Fruit fly (Drosophila melanogaster) whole organism, pupa: Measurements from ENCODE around the gene CG13847.

Experiments used
- CG10348 ChIP-seq: fragments of 200-800 bp; sonication (Bioruptor generic); IDR thresholded peaks from 2 replicates; pipeline ENCODE4 v1.3.6; 2022; ENCODE audit warnings: missing biosample characterization, missing genetic modification characterization
- CG12605 ChIP-seq: fragments of 200-800 bp; sonication (Bioruptor generic); IDR thresholded peaks from 2 replicates; pipeline ENCODE4 v1.3.6; 2022; ENCODE audit warnings: missing biosample characterization, missing genetic modification characterization
- CG13204 ChIP-seq: fragments of 200-800 bp; sonication (Bioruptor generic); optimal IDR thresholded peaks from 2 replicates; lab custom pipeline; 2018; ENCODE audit warnings: missing biosample characterization, mild to moderate bottlenecking, missing genetic modification characterization, moderate library complexity
- CG14655 ChIP-seq: fragments of 200-800 bp; sonication (Bioruptor generic); optimal IDR thresholded peaks from 3 replicates; lab custom pipeline; 2017; ENCODE audit warnings: mild to moderate bottlenecking, missing biosample characterization, missing genetic modification reagents, missing genetic modification characterization
- CG15710 ChIP-seq: fragments of 200-800 bp; sonication (Bioruptor generic); optimal IDR thresholded peaks from 2 replicates; lab custom pipeline; 2018; ENCODE audit warnings: missing biosample characterization, mild to moderate bottlenecking, missing genetic modification characterization, moderate library complexity
- CG17806 ChIP-seq: fragments of 200-800 bp; sonication (Bioruptor generic); optimal IDR thresholded peaks from 2 replicates; lab custom pipeline; 2018; ENCODE audit warnings: missing biosample characterization, mild to moderate bottlenecking, missing genetic modification characterization, moderate library complexity
- CG32121 ChIP-seq: fragments of 200-800 bp; sonication (Bioruptor generic); IDR thresholded peaks from 2 replicates; pipeline ENCODE4 v1.3.6; 2022; ENCODE audit warnings: missing biosample characterization, missing genetic modification characterization
- CG34367 ChIP-seq: fragments of 200-800 bp; sonication (Bioruptor generic); optimal IDR thresholded peaks from 2 replicates; lab custom pipeline; 2018; ENCODE audit warnings: missing biosample characterization, mild to moderate bottlenecking, missing genetic modification characterization
- CG4496 ChIP-seq: fragments of 200-800 bp; sonication (Bioruptor generic); IDR thresholded peaks from 3 replicates; pipeline ENCODE4 v1.3.6; 2022; ENCODE audit warnings: missing biosample characterization, missing genetic modification characterization
- CG8159 ChIP-seq: fragments of 200-800 bp; sonication (Bioruptor generic); optimal IDR thresholded peaks from 3 replicates; lab custom pipeline; 2018; ENCODE audit warnings: missing biosample characterization, mild to moderate bottlenecking, missing genetic modification characterization, moderate library complexity
- CG8301 ChIP-seq: fragments of 200-800 bp; sonication (Bioruptor generic); optimal IDR thresholded peaks from 2 replicates; lab custom pipeline; 2018; ENCODE audit warnings: missing biosample characterization, mild to moderate bottlenecking, missing genetic modification characterization
- CG9948 ChIP-seq: fragments of 200-800 bp; sonication (Bioruptor generic); optimal IDR thresholded peaks from 2 replicates; lab custom pipeline; 2018; ENCODE audit warnings: missing biosample characterization, mild to moderate bottlenecking, missing genetic modification characterization, moderate library complexity
- D1 ChIP-seq: fragments of 200-800 bp; sonication (Bioruptor generic); optimal IDR thresholded peaks from 2 replicates; lab custom pipeline; 2018; ENCODE audit warnings: missing biosample characterization, mild to moderate bottlenecking, missing genetic modification characterization, moderate library complexity
- EcR ChIP-seq: fragments of 200-800 bp; sonication (Bioruptor generic); optimal IDR thresholded peaks from 3 replicates; lab custom pipeline; 2019; ENCODE audit warnings: missing biosample characterization, missing genetic modification characterization, mild to moderate bottlenecking, moderate library complexity, missing genetic modification reagents
- Ets98B ChIP-seq: fragments of 200-800 bp; sonication (Bioruptor generic); IDR thresholded peaks from 2 replicates; pipeline ENCODE4 v1.3.6; 2022; ENCODE audit warnings: missing biosample characterization, missing genetic modification characterization
- Pif1A ChIP-seq: fragments of 200-800 bp; sonication (Bioruptor generic); optimal IDR thresholded peaks from 3 replicates; lab custom pipeline; 2016; ENCODE audit warnings: missing biosample characterization, missing genetic modification characterization
- Pif1B ChIP-seq: fragments of 200-800 bp; sonication (Bioruptor generic); optimal IDR thresholded peaks from 3 replicates; lab custom pipeline; 2016; ENCODE audit warnings: missing biosample characterization, missing genetic modification characterization
- Snoo ChIP-seq: fragments of 200-800 bp; sonication (Bioruptor generic); optimal IDR thresholded peaks from 3 replicates; lab custom pipeline; 2017; ENCODE audit warnings: missing biosample characterization, mild to moderate bottlenecking, missing genetic modification characterization, inconsistent platforms
- fd96Ca ChIP-seq: fragments of 200-800 bp; sonication (Bioruptor generic); IDR thresholded peaks from 3 replicates; pipeline ENCODE4 v1.3.6; 2022; ENCODE audit warnings: missing biosample characterization, missing genetic modification characterization
- gl ChIP-seq: fragments of 200-800 bp; sonication (Bioruptor generic); optimal IDR thresholded peaks from 2 replicates; lab custom pipeline; 2018; ENCODE audit warnings: missing biosample characterization, mild to moderate bottlenecking, missing genetic modification characterization
- rn ChIP-seq: fragments of 200-800 bp; sonication (Bioruptor generic); IDR thresholded peaks from 2 replicates; pipeline ENCODE4 v1.3.6; 2022; ENCODE audit warnings: missing biosample characterization, missing genetic modification characterization

CG13847 gene

dm6 chr3R:22432200-22432804, 3.6 kb downstream of the CG13847 start:
- TF ChIP-seq CG8301, result no peak
- TF ChIP-seq CG32121 (GFP tag; lab: Robert Waterston, UW), result no peak
- TF ChIP-seq rn (GFP tag; lab: Robert Waterston, UW), result no peak
- TF ChIP-seq D1 (tag; lab: Kevin White, UChicago), result no peak
- TF ChIP-seq CG14655, result no peak
- no peak for TF ChIP-seq Pif1B (GFP tag; lab: Kevin White, UChicago)
- TF ChIP-seq CG15710 (tag; lab: Kevin White, UChicago), result no peak
- TF ChIP-seq Ets98B (GFP tag; lab: Robert Waterston, UW), result no peak
- no peak for TF ChIP-seq CG9948 (tag; lab: Kevin White, UChicago)
- no peak for TF ChIP-seq Pif1A (GFP tag; lab: Kevin White, UChicago)
- TF ChIP-seq CG8159, result no peak
- TF ChIP-seq gl, result no peak

- TF ChIP-seq CG4496, result no peak
- no peak for TF ChIP-seq CG13204 (GFP tag; lab: Kevin White, UChicago)
- no peak for TF ChIP-seq CG14655
These were observed 11.3 kb downstream of the CG13847 start, which contains the start of gene pinta for dm6 chr3R:22424602-22425190. Gene pinta (minus strand): TSS chr3R:22424929.

dm6 chr3R:22423996-22424395, 12.0 kb downstream of the CG13847 start:
- TF ChIP-seq Pif1B (GFP tag; lab: Kevin White, UChicago) (no peak), Ets98B (GFP tag; lab: Robert Waterston, UW) (no peak), CG17806 (peak; percentile 58), CG8159 (peak; percentile 66), rn (GFP tag; lab: Robert Waterston, UW) (no peak), EcR (GFP tag; lab: Kevin White, UChicago) (peak; percentile 30), CG32121 (GFP tag; lab: Robert Waterston, UW) (no peak), D1 (tag; lab: Kevin White, UChicago) (no peak), CG12605 (GFP tag; lab: Robert Waterston, UW) (0 out of 2 replicates have a peak, but pooled peaks have one; percentile 34), CG14655 (no peak), CG34367 (tag; lab: Kevin White, UChicago) (peak; percentile 45), Snoo (tag; lab: Kevin White, UChicago) (peak; percentile 30), CG9948 (tag; lab: Kevin White, UChicago) (peak; percentile 50), CG10348 (GFP tag; lab: Robert Waterston, UW) (no peak), CG15710 (tag; lab: Kevin White, UChicago) (peak; percentile 63), CG13204 (GFP tag; lab: Kevin White, UChicago) (no peak), Pif1A (GFP tag; lab: Kevin White, UChicago) (no peak), CG4496 (0 out of 3 replicates have a peak, but pooled peaks have one; percentile 37), gl (no peak), fd96Ca (no peak), CG8301 (no peak)

dm6 chr3R:22421618-22422017, 14.3 kb downstream of the CG13847 start:
- TF ChIP-seq gl, result no peak
- TF ChIP-seq CG14655, result no peak
- TF ChIP-seq EcR (GFP tag; lab: Kevin White, UChicago), result no peak
- peak; percentile 70 for TF ChIP-seq Ets98B (GFP tag; lab: Robert Waterston, UW)
- TF ChIP-seq D1 (tag; lab: Kevin White, UChicago), result no peak
- TF ChIP-seq Snoo (tag; lab: Kevin White, UChicago), result peak; percentile 87
- peak; percentile 70 for TF ChIP-seq CG15710 (tag; lab: Kevin White, UChicago)
- TF ChIP-seq CG17806, result peak; percentile 43
- peak; percentile 61 for TF ChIP-seq CG12605 (GFP tag; lab: Robert Waterston, UW)
- 0 out of 2 replicates have a peak, but pooled peaks have one; percentile 32 for TF ChIP-seq CG10348 (GFP tag; lab: Robert Waterston, UW)
- TF ChIP-seq CG8159, result peak; percentile 55
- peak; percentile 71 for TF ChIP-seq Pif1B (GFP tag; lab: Kevin White, UChicago)
- TF ChIP-seq CG32121 (GFP tag; lab: Robert Waterston, UW), result peak; percentile 60; the same call in 1 of the 2 replicates
- no peak for TF ChIP-seq rn (GFP tag; lab: Robert Waterston, UW)
- TF ChIP-seq fd96Ca, result no peak
- TF ChIP-seq CG9948 (tag; lab: Kevin White, UChicago), result peak; percentile 49
- TF ChIP-seq CG34367 (tag; lab: Kevin White, UChicago), result peak; percentile 23
- TF ChIP-seq CG4496, result peak; percentile 86
- TF ChIP-seq CG8301, result no peak
- no peak for TF ChIP-seq CG13204 (GFP tag; lab: Kevin White, UChicago)
- TF ChIP-seq Pif1A (GFP tag; lab: Kevin White, UChicago), result peak; percentile 74

DNA sequence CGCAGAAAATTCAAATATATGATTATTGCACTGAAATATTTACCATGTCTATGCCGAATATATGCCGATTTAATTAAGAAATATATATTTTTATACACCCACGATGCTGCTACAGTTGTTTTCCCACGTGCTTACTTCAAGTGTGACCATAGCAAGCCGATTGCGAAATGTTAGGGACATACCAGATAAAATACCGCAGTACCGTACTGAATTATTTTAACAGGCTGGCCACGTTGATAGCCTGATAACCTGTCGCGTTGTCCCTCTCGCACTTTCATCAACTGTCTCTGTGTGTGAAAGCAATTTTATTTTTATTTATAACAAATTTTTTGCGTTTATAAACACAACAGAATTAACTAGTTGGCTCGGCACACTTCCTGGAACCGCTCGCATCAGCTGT, 15.0 kb downstream of the CG13847 start, which contains the start of the genes Nop56 and mats:
TSS of gene Nop56 (minus strand) at position 158 of the 400 bp plus-strand sequence.
TSS of gene mats (plus strand) at position 251 of the 400 bp plus-strand sequence.
- TF ChIP-seq Pif1B (GFP tag; lab: Kevin White, UChicago) (no peak), CG13204 (GFP tag; lab: Kevin White, UChicago) (no peak), Pif1A (GFP tag; lab: Kevin White, UChicago) (no peak), CG4496 (0 out of 3 replicates have a peak, but pooled peaks have one; percentile 29), CG12605 (GFP tag; lab: Robert Waterston, UW) (no peak), CG8159 (no peak)
